Fruit fly (Drosophila melanogaster) whole organism, embryonic: ENCODE results near the gene chb.

Experiments used
- Atf-2 ChIP-seq: fragments of 200-800 bp; sonication (Bioruptor generic); optimal IDR thresholded peaks from 2 replicates; lab custom pipeline; 2016; ENCODE audit warnings: missing biosample characterization, missing genetic modification characterization
- BtbVII ChIP-seq: fragments of 200-800 bp; sonication (Bioruptor generic); optimal IDR thresholded peaks from 3 replicates; lab custom pipeline; 2017; ENCODE audit warnings: missing biosample characterization, mild to moderate bottlenecking, missing genetic modification characterization
- CG10462 ChIP-seq: fragments of 200-800 bp; sonication (Bioruptor generic); optimal IDR thresholded peaks from 2 replicates; lab custom pipeline; 2016; ENCODE audit warnings: missing biosample characterization, missing genetic modification characterization
- CG10565 ChIP-seq: fragments of 200-800 bp; sonication (Bioruptor generic); optimal IDR thresholded peaks from 3 replicates; lab custom pipeline; 2016; ENCODE audit warnings: missing biosample characterization, mild to moderate bottlenecking, missing genetic modification characterization
- CG10654 ChIP-seq: fragments of 200-800 bp; sonication (Bioruptor generic); optimal IDR thresholded peaks from 2 replicates; lab custom pipeline; 2016; ENCODE audit warnings: missing biosample characterization, missing genetic modification characterization
- CG11085 ChIP-seq: fragments of 200-800 bp; sonication (Bioruptor generic); IDR thresholded peaks from 2 replicates; pipeline ENCODE4 v1.3.6; 2022; ENCODE audit warnings: missing biosample characterization, missing genetic modification characterization
- CG11504 ChIP-seq: fragments of 200-800 bp; sonication (Bioruptor generic); optimal IDR thresholded peaks from 3 replicates; lab custom pipeline; 2019; ENCODE audit warnings: missing biosample characterization, mild to moderate bottlenecking, missing genetic modification characterization, moderate library complexity
- CG11695 ChIP-seq: fragments of 200-800 bp; sonication (Bioruptor generic); IDR thresholded peaks from 3 replicates; pipeline ENCODE4 v1.3.6; 2022; ENCODE audit warnings: missing biosample characterization, missing genetic modification characterization
- CG11696 ChIP-seq: fragments of 200-800 bp; sonication (Bioruptor generic); IDR thresholded peaks from 2 replicates; pipeline ENCODE4 v1.3.6; 2022; ENCODE audit warnings: missing biosample characterization, missing genetic modification characterization
- CG1233 ChIP-seq: fragments of 200-800 bp; sonication (Bioruptor generic); optimal IDR thresholded peaks from 4 replicates; lab custom pipeline; 2018; ENCODE audit warnings: missing biosample characterization, mild to moderate bottlenecking, missing genetic modification characterization
- CG12659 ChIP-seq: fragments of 200-800 bp; sonication (Bioruptor generic); optimal IDR thresholded peaks from 3 replicates; lab custom pipeline; 2017; ENCODE audit warnings: mild to moderate bottlenecking, missing biosample characterization, missing genetic modification reagents, missing genetic modification characterization
- CG13296 ChIP-seq: fragments of 200-800 bp; sonication (Bioruptor generic); optimal IDR thresholded peaks from 3 replicates; lab custom pipeline; 2018; ENCODE audit warnings: missing biosample characterization, mild to moderate bottlenecking, missing genetic modification characterization
- CG13424 ChIP-seq: fragments of 200-800 bp; sonication (Bioruptor generic); optimal IDR thresholded peaks from 2 replicates; lab custom pipeline; 2019; ENCODE audit warnings: missing biosample characterization, mild to moderate bottlenecking, missing genetic modification characterization, moderate library complexity
- CG14710 ChIP-seq: fragments of 200-800 bp; sonication (Bioruptor generic); optimal IDR thresholded peaks from 3 replicates; lab custom pipeline; 2019; ENCODE audit warnings: missing biosample characterization, mild to moderate bottlenecking, missing genetic modification characterization, moderate library complexity
- CG14860 ChIP-seq: fragments of 200-800 bp; sonication (Bioruptor generic); IDR thresholded peaks from 3 replicates; pipeline ENCODE4 v1.3.6; 2022; ENCODE audit warnings: missing biosample characterization, missing genetic modification characterization; ENCODE audit not compliant: partially characterized antibody
- CG17186 ChIP-seq: fragments of 200-800 bp; sonication (Bioruptor generic); optimal IDR thresholded peaks from 3 replicates; lab custom pipeline; 2017; ENCODE audit warnings: missing biosample characterization, missing genetic modification reagents, missing genetic modification characterization
- CG17612 ChIP-seq: fragments of 200-800 bp; sonication (Bioruptor generic); IDR thresholded peaks from 2 replicates; pipeline ENCODE4 v1.3.6; 2022; ENCODE audit warnings: missing biosample characterization, missing genetic modification characterization
- CG18262 ChIP-seq: fragments of 200-800 bp; optimal IDR thresholded peaks from 3 replicates; lab custom pipeline; 2019; ENCODE audit warnings: missing biosample characterization, mild to moderate bottlenecking, missing genetic modification characterization, moderate library complexity
- CG31224 ChIP-seq: fragments of 200-800 bp; sonication (Bioruptor generic); IDR thresholded peaks from 2 replicates; pipeline ENCODE4 v1.3.6; 2022; ENCODE audit warnings: missing biosample characterization, missing genetic modification characterization
- CG33213 ChIP-seq: fragments of 200-800 bp; sonication (Bioruptor generic); optimal IDR thresholded peaks from 3 replicates; lab custom pipeline; 2016; ENCODE audit warnings: missing biosample characterization, missing genetic modification characterization
- CG3995 ChIP-seq: fragments of 200-800 bp; sonication (Bioruptor generic); optimal IDR thresholded peaks from 3 replicates; lab custom pipeline; 2016; ENCODE audit warnings: missing biosample characterization, missing genetic modification characterization
- CG4360 ChIP-seq: fragments of 200-800 bp; sonication (Bioruptor generic); IDR thresholded peaks from 2 replicates; pipeline ENCODE4 v1.3.6; 2022; ENCODE audit warnings: missing biosample characterization, missing genetic modification characterization
- CG4617 ChIP-seq: fragments of 200-800 bp; sonication (Bioruptor generic); optimal IDR thresholded peaks from 3 replicates; lab custom pipeline; 2016; ENCODE audit warnings: missing biosample characterization, missing genetic modification characterization, borderline replicate concordance
- CG6854 ChIP-seq: fragments of 200-800 bp; sonication (Bioruptor generic); optimal IDR thresholded peaks from 3 replicates; lab custom pipeline; 2017; ENCODE audit warnings: missing biosample characterization, mild to moderate bottlenecking, missing genetic modification characterization
- CG7786 ChIP-seq: fragments of 200-800 bp; sonication (Bioruptor generic); optimal IDR thresholded peaks from 2 replicates; lab custom pipeline; 2016; ENCODE audit warnings: missing biosample characterization, missing genetic modification characterization
- CG8359 ChIP-seq: fragments of 200-800 bp; sonication (Bioruptor generic); optimal IDR thresholded peaks from 2 replicates; lab custom pipeline; 2017; ENCODE audit warnings: missing biosample characterization, mild to moderate bottlenecking, missing genetic modification characterization, borderline replicate concordance
- CG9215 ChIP-seq: fragments of 200-800 bp; sonication (Bioruptor generic); IDR thresholded peaks from 2 replicates; pipeline ENCODE4 v1.3.6; 2022; ENCODE audit warnings: missing biosample characterization, missing genetic modification characterization
- CG9876 ChIP-seq: fragments of 200-800 bp; sonication (Bioruptor generic); optimal IDR thresholded peaks from 2 replicates; lab custom pipeline; 2016; ENCODE audit warnings: missing biosample characterization, missing genetic modification characterization
- Eip74EF ChIP-seq, 2 experiments: fragments of 200-800 bp in 1 of 2; fragments of >200 bp in 1 of 2; sonication (Bioruptor generic) in 1 of 2; optimal IDR thresholded peaks; 2 replicates each; lab custom pipeline; 2017 to 2019; ENCODE audit warnings: missing biosample characterization in 2 of 2, missing genetic modification characterization in 2 of 2, mild to moderate bottlenecking in 1 of 2, moderate library complexity in 1 of 2
- HHEX ChIP-seq: fragments of 200-800 bp; sonication (Bioruptor generic); optimal IDR thresholded peaks from 3 replicates; lab custom pipeline; 2017; ENCODE audit warnings: missing biosample characterization, mild to moderate bottlenecking, missing genetic modification characterization, missing genetic modification reagents
- Lpt ChIP-seq: fragments of >200 bp; optimal IDR thresholded peaks from 2 replicates; lab custom pipeline; 2018; ENCODE audit warnings: missing biosample characterization, missing genetic modification characterization
- Max ChIP-seq: fragments of 200-800 bp; sonication (Bioruptor generic); optimal IDR thresholded peaks from 2 replicates; lab custom pipeline; 2016; ENCODE audit warnings: missing biosample characterization, mild to moderate bottlenecking, missing genetic modification characterization
- Meics ChIP-seq: fragments of 200-800 bp; sonication (Bioruptor generic); optimal IDR thresholded peaks from 2 replicates; lab custom pipeline; 2017; ENCODE audit warnings: missing biosample characterization, mild to moderate bottlenecking, missing genetic modification characterization
- NFAT ChIP-seq: fragments of 200-800 bp; sonication (Bioruptor generic); IDR thresholded peaks from 2 replicates; pipeline ENCODE4 v1.3.6; 2022; ENCODE audit warnings: missing biosample characterization, missing genetic modification characterization
- Ravus ChIP-seq: fragments of 200-800 bp; sonication (Bioruptor generic); IDR thresholded peaks from 2 replicates; pipeline ENCODE4 v1.3.6; 2022; ENCODE audit warnings: missing biosample characterization, missing genetic modification characterization
- Rx ChIP-seq: fragments of 200-800 bp; sonication (Bioruptor generic); IDR thresholded peaks from 2 replicates; pipeline ENCODE4 v1.3.6; 2022; ENCODE audit warnings: missing biosample characterization, missing genetic modification characterization
- Six4 ChIP-seq: fragments of 200-800 bp; sonication (Bioruptor generic); optimal IDR thresholded peaks from 2 replicates; lab custom pipeline; 2016; ENCODE audit warnings: missing biosample characterization, missing genetic modification characterization
- Ssrp ChIP-seq: fragments of 200-800 bp; sonication (Bioruptor generic); optimal IDR thresholded peaks from 2 replicates; lab custom pipeline; 2018; ENCODE audit warnings: missing biosample characterization, mild to moderate bottlenecking, missing genetic modification characterization, moderate library complexity
- Tbp ChIP-seq: fragments of >200 bp; optimal IDR thresholded peaks from 2 replicates; lab custom pipeline; 2018; ENCODE audit warnings: missing biosample characterization, missing genetic modification characterization
- Usf ChIP-seq: fragments of 200-800 bp; sonication (Bioruptor generic); optimal IDR thresholded peaks from 2 replicates; lab custom pipeline; 2017; ENCODE audit warnings: missing genotype, missing biosample characterization, missing genetic modification characterization
- corto ChIP-seq: fragments of 200-800 bp; sonication (Bioruptor generic); optimal IDR thresholded peaks from 2 replicates; lab custom pipeline; 2016; ENCODE audit warnings: missing biosample characterization, mild to moderate bottlenecking, missing genetic modification characterization, moderate library complexity
- gce ChIP-seq: fragments of 200-800 bp; sonication (Bioruptor generic); IDR thresholded peaks from 3 replicates; pipeline ENCODE4 v1.3.6; 2022; ENCODE audit warnings: missing biosample characterization, missing genetic modification characterization
- gsb ChIP-seq: fragments of 200-800 bp; sonication (Bioruptor generic); IDR thresholded peaks from 2 replicates; pipeline ENCODE4 v1.3.6; 2022; ENCODE audit warnings: missing biosample characterization, missing genetic modification characterization
- ham ChIP-seq: fragments of 200-800 bp; sonication (Bioruptor generic); IDR thresholded peaks from 2 replicates; pipeline ENCODE4 v1.3.6; 2022; ENCODE audit warnings: missing biosample characterization, missing genetic modification characterization
- mam ChIP-seq: fragments of 200-800 bp; sonication (Bioruptor generic); optimal IDR thresholded peaks from 3 replicates; lab custom pipeline; 2016; ENCODE audit warnings: missing biosample characterization, missing genetic modification characterization
- otp ChIP-seq: fragments of 200-800 bp; sonication (Bioruptor generic); IDR thresholded peaks from 3 replicates; pipeline ENCODE4, ENCODE4 v1.3.6; 2022; ENCODE audit warnings: missing biosample characterization, missing genetic modification characterization
- tll ChIP-seq, 2 experiments: fragments of 200-800 bp in 1 of 2; fragments of >200 bp in 1 of 2; sonication (Bioruptor generic) in 1 of 2; optimal IDR thresholded peaks; 2 replicates each; lab custom pipeline; 2017 to 2019; ENCODE audit warnings: missing biosample characterization in 2 of 2, missing genetic modification characterization in 2 of 2, mild to moderate bottlenecking in 1 of 2, moderate library complexity in 1 of 2
- ttk ChIP-seq: fragments of 200-800 bp; sonication (Bioruptor generic); IDR thresholded peaks from 2 replicates; pipeline ENCODE4 v2.1.2; 2022; ENCODE audit warnings: missing biosample characterization, missing genetic modification characterization
- twi ChIP-seq: fragments of 200-800 bp; optimal IDR thresholded peaks from 2 replicates; lab custom pipeline; 2019; ENCODE audit warnings: missing biosample characterization, mild to moderate bottlenecking, missing genetic modification characterization, moderate library complexity
- zen2 ChIP-seq: fragments of 200-800 bp; sonication (Bioruptor generic); IDR thresholded peaks from 3 replicates; pipeline ENCODE4 v1.3.6; 2022; ENCODE audit warnings: missing biosample characterization, missing genetic modification characterization; ENCODE audit not compliant: partially characterized antibody

chb gene

DNA sequence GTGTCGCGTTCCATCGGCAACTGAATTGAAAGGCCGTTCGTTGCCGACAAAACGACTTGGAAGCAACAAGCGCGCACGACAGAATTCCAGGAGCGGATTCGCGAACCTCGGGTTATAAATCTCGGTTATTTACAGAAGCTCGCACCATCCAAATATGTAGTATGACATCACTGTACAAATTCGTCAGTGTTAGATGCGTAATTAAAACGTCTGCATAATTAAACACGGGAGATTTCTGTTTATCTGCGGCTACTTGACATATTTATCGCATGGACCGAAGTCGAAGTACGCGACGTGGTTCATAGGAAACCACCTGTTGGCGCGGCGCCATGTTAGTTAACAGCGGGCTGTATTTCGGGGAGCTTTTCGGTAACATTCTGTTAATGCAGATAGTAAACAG is 748 bp upstream of the chb start, which contains the start of gene Ac78C (continued):
- TF ChIP-seq mam (GFP tag; lab: Kevin White, UChicago) = peak; percentile 96
- TF ChIP-seq Lpt (GFP tag; lab: Kevin White, UChicago) = no peak
- no peak for TF ChIP-seq Ssrp (tag; lab: Kevin White, UChicago)
- TF ChIP-seq gce (GFP tag; lab: Robert Waterston, UW) = peak; percentile 83; the same call in 2 of the 3 replicates
- TF ChIP-seq Usf (GFP tag; lab: Kevin White, UChicago) = peak; percentile 48
- peak; percentile 61 for TF ChIP-seq Six4 (GFP tag; lab: Kevin White, UChicago)
- peak; percentile 79 for TF ChIP-seq Atf-2 (GFP tag; lab: Kevin White, UChicago)
- peak; percentile 90 for TF ChIP-seq BtbVII (GFP tag; lab: Kevin White, UChicago)
- peak; percentile 65; the same call in 2 of the 3 replicates for TF ChIP-seq otp (GFP tag; lab: Robert Waterston, UW)
- no peak for TF ChIP-seq Tbp
- no peak for TF ChIP-seq tll (GFP tag; optimal IDR thresholded peaks at IDR 0.05; lab: Kevin White, UChicago)
- TF ChIP-seq CG12659 (GFP tag; lab: Kevin White, UChicago) = peak; percentile 72
- peak; percentile 91 for TF ChIP-seq HHEX (GFP tag; lab: Kevin White, UChicago)
- TF ChIP-seq ttk = peak; percentile 75
- no peak for TF ChIP-seq corto (GFP tag; lab: Kevin White, UChicago)
- TF ChIP-seq Ravus (GFP tag; lab: Robert Waterston, UW) = peak; percentile 50
- peak; percentile 83 for TF ChIP-seq CG9215 (GFP tag; lab: Robert Waterston, UW)
- TF ChIP-seq NFAT (GFP tag; lab: Robert Waterston, UW) = peak; percentile 95
- TF ChIP-seq CG14710 = no peak
- TF ChIP-seq CG10462 (GFP tag; lab: Kevin White, UChicago) = peak; percentile 64
- TF ChIP-seq CG6854 (GFP tag; lab: Kevin White, UChicago) = peak; percentile 77
- TF ChIP-seq CG31224 = peak; percentile 65
- TF ChIP-seq CG10565 (GFP tag; lab: Kevin White, UChicago) = no peak
- peak; percentile 75 for TF ChIP-seq CG3995
- TF ChIP-seq CG13424 (tag; lab: Kevin White, UChicago) = peak; percentile 87
- TF ChIP-seq CG33213 = peak; percentile 82
- TF ChIP-seq CG7786 (GFP tag; lab: Kevin White, UChicago) = peak; percentile 89
- no peak for TF ChIP-seq CG14860 (GFP tag; lab: Robert Waterston, UW)
- TF ChIP-seq Eip74EF (GFP tag; optimal IDR thresholded peaks at IDR 0.05; lab: Kevin White, UChicago) = peak in 1 of 2 experiments; percentile 52
- peak; percentile 7 for TF ChIP-seq CG4617 (GFP tag; lab: Kevin White, UChicago)
- TF ChIP-seq CG18262 (tag; lab: Kevin White, UChicago) = no peak
- no peak for TF ChIP-seq CG4360
- TF ChIP-seq CG11504 (tag; lab: Kevin White, UChicago) = peak; percentile 82
- peak; percentile 96 for TF ChIP-seq CG13296 (GFP tag; lab: Kevin White, UChicago)
- peak; percentile 78; the same call in 2 of the 3 replicates for TF ChIP-seq CG11695
- no peak for TF ChIP-seq zen2 (GFP tag; lab: Robert Waterston, UW)
- TF ChIP-seq CG1233 = peak; percentile 86
- peak; percentile 75 for TF ChIP-seq CG10654
- peak; percentile 52 for TF ChIP-seq CG17186 (GFP tag; lab: Kevin White, UChicago)
- TF ChIP-seq gsb (GFP tag; lab: Robert Waterston, UW) = peak; percentile 87
- TF ChIP-seq CG8359 (GFP tag; lab: Kevin White, UChicago) = peak; percentile 16
- TF ChIP-seq CG9876 (GFP tag; lab: Kevin White, UChicago) = peak; percentile 67
- peak; percentile 42; the same call in 1 of the 2 replicates for TF ChIP-seq ham (GFP tag; lab: Robert Waterston, UW)
- TF ChIP-seq CG17612 (GFP tag; lab: Robert Waterston, UW) = 0 out of 2 replicates have a peak, but pooled peaks have one; percentile 19
- TF ChIP-seq Max (GFP tag; lab: Kevin White, UChicago) = peak; percentile 65
- no peak for TF ChIP-seq twi (tag; lab: Kevin White, UChicago)
- TF ChIP-seq Rx (GFP tag; lab: Robert Waterston, UW) = peak; percentile 68
- peak; percentile 82 for TF ChIP-seq CG11085 (GFP tag; lab: Robert Waterston, UW)
- 0 out of 2 replicates have a peak, but pooled peaks have one; percentile 47 for TF ChIP-seq CG11696
- peak; percentile 89 for TF ChIP-seq Meics
